Worm (Caenorhabditis elegans): ENCODE measurements around the gene C25E10.16.
A peak's percentile ranks its signal among the peaks of the same experiment; 100 is the strongest.

Gene C25E10.16

ce11 chrV:9078815-9079525 lies 19.6 kb upstream of the C25E10.16 start:
- no peak for TF ChIP-seq rcor-1 (GFP tag; IDR thresholded peaks at IDR 0.05)
- TF ChIP-seq C17E4.6 (GFP tag; IDR thresholded peaks at IDR 0.05) = no peak
- TF ChIP-seq gei-17 (GFP tag; optimal IDR thresholded peaks at IDR 0.05) = no peak
- TF ChIP-seq chd-7 (tag; optimal IDR thresholded peaks at IDR 0.05) = no peak
- no peak for TF ChIP-seq nfyb-1 (GFP tag; IDR thresholded peaks at IDR 0.05)
- no peak for TF ChIP-seq hsf-1 (GFP tag; IDR thresholded peaks at IDR 0.05)
- TF ChIP-seq Y95B8A.8 (GFP tag; IDR thresholded peaks at IDR 0.05) = no peak
- TF ChIP-seq madf-6 (GFP tag; IDR thresholded peaks at IDR 0.05) = no peak
- no peak for TF ChIP-seq ets-4 (GFP tag; optimal IDR thresholded peaks at IDR 0.05)
- TF ChIP-seq attf-5 (GFP tag; optimal IDR thresholded peaks at IDR 0.05) = peak; percentile 29
- TF ChIP-seq tbp1 (GFP tag; optimal IDR thresholded peaks at IDR 0.05) = no peak
- TF ChIP-seq F55B11.4 (tag; optimal IDR thresholded peaks at IDR 0.05; ENCODE audit: borderline replicate concordance, insufficient read depth) = no peak
- TF ChIP-seq zfh-2 (GFP tag; conservative IDR thresholded peaks at IDR 0.05) = no peak
- TF ChIP-seq lsy-27 (tag; optimal IDR thresholded peaks at IDR 0.05; ENCODE audit: borderline replicate concordance, insufficient read depth) = no peak
- no peak for TF ChIP-seq cebp-1 (GFP tag; IDR thresholded peaks at IDR 0.05)
- TF ChIP-seq cebp-1 (tag; optimal IDR thresholded peaks at IDR 0.05) = peak; percentile 63
- TF ChIP-seq pbrm-1 (GFP tag; IDR thresholded peaks at IDR 0.05) = no peak
- TF ChIP-seq F37B4.10 (GFP tag; IDR thresholded peaks at IDR 0.05) = no peak
- no peak for TF ChIP-seq B0035.1 (tag; optimal IDR thresholded peaks at IDR 0.05)
- no peak for TF ChIP-seq Y67H2A.10 (GFP tag; conservative IDR thresholded peaks at IDR 0.05)
- no peak for TF ChIP-seq efl-1 (GFP tag; optimal IDR thresholded peaks at IDR 0.05)
- TF ChIP-seq ceh-40 (GFP tag; IDR thresholded peaks at IDR 0.05) = no peak
- TF ChIP-seq pha-4 (tag; optimal IDR thresholded peaks at IDR 0.05) = no peak
- TF ChIP-seq bed-2 (GFP tag; IDR thresholded peaks at IDR 0.05) = no peak
- TF ChIP-seq athp-1 (tag; optimal IDR thresholded peaks at IDR 0.05) = no peak
- no peak for TF ChIP-seq F49E8.2 (tag; optimal IDR thresholded peaks at IDR 0.05; ENCODE audit: insufficient read depth)
- TF ChIP-seq snpc-1.3 (tag; optimal IDR thresholded peaks at IDR 0.05; ENCODE audit: insufficient read depth) = no peak
- TF ChIP-seq lir-1 (GFP tag; conservative IDR thresholded peaks at IDR 0.05) = no peak
- TF ChIP-seq Y53G8AR.9 (GFP tag; conservative IDR thresholded peaks at IDR 0.05) = no peak
- no peak for TF ChIP-seq T26A5.8 (tag; optimal IDR thresholded peaks at IDR 0.05)
- TF ChIP-seq attf-3 (GFP tag; conservative IDR thresholded peaks at IDR 0.05) = no peak
- no peak for TF ChIP-seq repo-1 (tag; optimal IDR thresholded peaks at IDR 0.05)
- TF ChIP-seq ceh-91 (GFP tag; IDR thresholded peaks at IDR 0.05) = no peak
- TF ChIP-seq ztf-3 (GFP tag; optimal IDR thresholded peaks at IDR 0.05) = no peak
- TF ChIP-seq snpc-4 (GFP tag; optimal IDR thresholded peaks at IDR 0.05) = no peak
- TF ChIP-seq snpc-4 (tag; optimal IDR thresholded peaks at IDR 0.05) = peak in 1 of 4 experiments; percentile 1
- no peak for TF ChIP-seq sdz-38 (tag; optimal IDR thresholded peaks at IDR 0.05)
- no peak for TF ChIP-seq aptf-3 (GFP tag; IDR thresholded peaks at IDR 0.05)
- no peak for TF ChIP-seq ztf-26 (tag; optimal IDR thresholded peaks at IDR 0.05)
- TF ChIP-seq nhr-90 (tag; optimal IDR thresholded peaks at IDR 0.05) = peak; percentile 61
- no peak for TF ChIP-seq ztf-18 (tag; optimal IDR thresholded peaks at IDR 0.05)
- no peak for TF ChIP-seq nfya-2 (GFP tag; IDR thresholded peaks at IDR 0.05)
- no peak for TF ChIP-seq xnd-1 (tag; optimal IDR thresholded peaks at IDR 0.05)
- TF ChIP-seq F23B12.7 (tag; optimal IDR thresholded peaks at IDR 0.05; ENCODE audit: insufficient read depth) = no peak
- no peak for TF ChIP-seq hmg-1.2 (GFP tag; IDR thresholded peaks at IDR 0.05)
- no peak for TF ChIP-seq let-526 (GFP tag; IDR thresholded peaks at IDR 0.05)
- no peak for TF ChIP-seq F52B5.7 (tag; optimal IDR thresholded peaks at IDR 0.05)
- no peak for TF ChIP-seq hmg-20 (GFP tag; IDR thresholded peaks at IDR 0.05)
- peak; percentile 88 for TF ChIP-seq nhr-80 (tag; optimal IDR thresholded peaks at IDR 0.05)

All from whole organism, young adult.